Worm (Caenorhabditis elegans): ENCODE results near the gene str-88.

Gene str-88

DNA sequence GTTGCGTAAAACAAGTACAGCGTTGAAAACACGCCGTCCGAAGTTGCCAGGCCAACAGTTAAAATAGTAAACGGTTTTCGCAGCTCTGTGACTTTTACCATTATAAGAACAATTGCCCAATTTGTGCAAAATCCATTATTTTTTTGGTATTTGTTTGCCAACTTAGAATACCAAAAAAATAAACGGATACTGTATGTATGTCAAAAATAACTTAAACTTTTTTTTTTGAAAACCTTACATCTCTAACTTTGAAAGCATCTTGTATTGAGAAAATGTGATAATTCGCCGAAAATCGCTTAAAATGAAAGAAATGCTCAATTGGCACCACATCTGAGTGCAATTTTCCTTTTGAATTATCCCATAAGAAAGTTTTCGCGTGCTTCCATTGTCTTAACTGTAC is 15.1 kb upstream of the str-88 start, which contains the start of gene fbxa-199:
fbxa-199 (minus strand) TSS at position 101 of the 400 bp plus-strand sequence.
- no peak for TF ChIP-seq nhr-237 (tag; optimal IDR thresholded peaks at IDR 0.05)
- no peak for TF ChIP-seq lin-13 (tag; optimal IDR thresholded peaks at IDR 0.05)
- no peak for TF ChIP-seq lsy-2 (tag; optimal IDR thresholded peaks at IDR 0.05)
- no peak for TF ChIP-seq cnd-1 (tag; optimal IDR thresholded peaks at IDR 0.05)
- TF ChIP-seq snpc-4 (tag; optimal IDR thresholded peaks at IDR 0.05): no peak
- TF ChIP-seq mep-1 (tag; optimal IDR thresholded peaks at IDR 0.05): no peak
- TF ChIP-seq sem-2 (GFP tag; optimal IDR thresholded peaks at IDR 0.05): no peak
- TF ChIP-seq elt-1 (tag; optimal IDR thresholded peaks at IDR 0.05; ENCODE audit: borderline replicate concordance, insufficient read depth): no peak

DNA sequence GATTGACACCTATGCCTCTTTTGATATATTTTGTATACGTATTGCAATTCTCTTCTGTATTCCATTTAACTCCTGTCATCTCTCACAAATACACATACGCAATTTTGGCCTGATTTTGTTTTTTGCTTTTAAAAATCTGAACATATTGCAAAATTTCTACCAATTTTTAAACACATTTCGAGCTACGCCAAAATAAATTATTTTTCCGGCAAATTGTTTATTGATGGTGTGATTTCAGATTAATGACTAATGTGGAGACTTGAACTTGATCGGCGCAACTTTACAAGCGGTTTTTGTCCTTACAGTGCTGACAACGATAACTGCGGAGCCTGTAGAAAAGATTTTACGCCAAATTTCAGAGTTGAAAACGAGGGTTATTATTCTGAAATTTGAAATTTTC is 13.5 kb upstream of the str-88 start:
- TF ChIP-seq ztf-11 (tag; optimal IDR thresholded peaks at IDR 0.05) (no peak), unc-120 (tag; optimal IDR thresholded peaks at IDR 0.05; ENCODE audit: poor library complexity, severe bottlenecking) (no peak), nhr-28 (tag; optimal IDR thresholded peaks at IDR 0.05) (no peak), nhr-237 (tag; optimal IDR thresholded peaks at IDR 0.05) (no peak), sem-2 (GFP tag; optimal IDR thresholded peaks at IDR 0.05) (no peak), blmp-1 (tag; optimal IDR thresholded peaks at IDR 0.05) (no peak), flh-1 (GFP tag; optimal IDR thresholded peaks at IDR 0.05) (no peak), M03D4.4 (tag; optimal IDR thresholded peaks at IDR 0.05) (no peak), mls-2 (tag; optimal IDR thresholded peaks at IDR 0.05) (no peak)

DNA sequence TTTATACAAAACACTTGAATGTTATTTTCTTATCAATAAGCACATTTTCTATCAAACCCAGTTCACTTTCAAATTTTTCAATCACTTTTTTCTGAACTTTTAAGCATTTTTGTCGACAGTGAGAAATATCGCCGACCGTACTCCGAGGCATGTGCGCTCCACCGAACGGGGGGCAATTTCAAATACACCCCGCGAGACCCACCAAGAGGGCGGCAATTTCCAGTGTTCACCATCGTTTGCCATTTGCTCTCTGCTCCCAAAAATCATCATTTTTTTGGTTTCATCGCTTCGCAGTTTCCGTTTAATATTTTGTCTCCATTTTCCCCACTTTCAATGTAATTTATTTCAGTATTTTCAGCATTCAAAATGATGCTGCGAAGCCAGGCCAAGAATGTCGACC is 11.7 kb upstream of the str-88 start, which contains the start of gene cyb-3:
cyb-3 (plus strand) TSS at position 350 of the 400 bp plus-strand sequence.
- peak; percentile 57 for TF ChIP-seq lsy-2 (tag; optimal IDR thresholded peaks at IDR 0.05)
- no peak for TF ChIP-seq nhr-12 (tag; optimal IDR thresholded peaks at IDR 0.05)

DNA sequence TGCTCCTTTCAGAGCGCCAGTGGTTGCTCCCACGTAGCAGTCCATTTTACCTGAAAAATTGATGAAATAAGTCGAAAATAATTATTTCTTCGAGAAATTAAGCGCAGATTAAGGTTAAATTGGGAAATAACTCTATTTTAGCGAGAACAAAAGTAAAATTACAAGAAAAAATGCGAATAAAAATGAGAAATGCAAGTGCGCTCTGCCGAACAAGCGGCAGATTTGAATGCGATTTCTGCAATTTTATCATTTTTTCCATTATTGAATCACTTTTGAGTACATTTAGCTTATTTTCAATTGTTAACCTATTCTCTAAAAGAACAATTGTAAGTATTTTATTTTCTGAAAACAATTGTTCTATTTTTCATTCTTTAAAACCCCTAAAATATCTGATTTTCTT is 11.3 kb upstream of the str-88 start, which contains the start of gene T06E6.1:
T06E6.1 (minus strand) TSS at position 56 of the 400 bp plus-strand sequence.
- no peak for TF ChIP-seq ztf-11 (tag; optimal IDR thresholded peaks at IDR 0.05)
- no peak for TF ChIP-seq ham-2 (GFP tag; optimal IDR thresholded peaks at IDR 0.05)
- TF ChIP-seq ceh-39 (tag; optimal IDR thresholded peaks at IDR 0.05): no peak
- TF ChIP-seq pha-4 (tag; optimal IDR thresholded peaks at IDR 0.05): no peak
- no peak for TF ChIP-seq elt-3 (tag; optimal IDR thresholded peaks at IDR 0.05)
- TF ChIP-seq ceh-83 (GFP tag; optimal IDR thresholded peaks at IDR 0.05): no peak
- no peak for TF ChIP-seq unc-39 (tag; optimal IDR thresholded peaks at IDR 0.05)
- TF ChIP-seq lsy-2 (tag; optimal IDR thresholded peaks at IDR 0.05): no peak
- no peak for TF ChIP-seq cnd-1 (tag; optimal IDR thresholded peaks at IDR 0.05)
- TF ChIP-seq unc-120 (tag; optimal IDR thresholded peaks at IDR 0.05; ENCODE audit: poor library complexity, severe bottlenecking): no peak

DNA sequence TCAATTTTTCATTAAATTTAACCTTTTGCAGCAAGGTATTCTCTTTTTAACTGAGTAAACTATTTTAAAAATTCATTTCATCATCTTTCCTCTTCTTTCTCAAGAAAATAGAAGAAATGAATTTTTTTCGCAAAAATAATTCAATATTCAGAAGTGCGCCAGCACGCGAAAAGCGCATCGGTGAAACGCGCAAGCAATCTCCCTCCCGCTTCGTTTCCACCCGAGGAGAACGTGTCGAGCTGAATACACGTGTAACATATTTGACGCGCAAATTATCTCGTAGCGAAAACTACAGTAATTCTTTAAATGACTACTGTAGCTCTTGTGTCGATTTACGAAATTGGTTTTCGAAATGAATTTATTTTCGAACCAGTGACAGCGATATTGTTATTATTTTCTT is 8.4 kb upstream of the str-88 start:
- TF ChIP-seq hlh-1 (tag; optimal IDR thresholded peaks at IDR 0.05) (no peak), pha-4 (tag; optimal IDR thresholded peaks at IDR 0.05) (no peak), nhr-12 (tag; optimal IDR thresholded peaks at IDR 0.05) (no peak), elt-3 (tag; optimal IDR thresholded peaks at IDR 0.05) (no peak), blmp-1 (tag; optimal IDR thresholded peaks at IDR 0.05) (no peak), zip-8 (tag; optimal IDR thresholded peaks at IDR 0.05) (no peak), nhr-28 (tag; optimal IDR thresholded peaks at IDR 0.05) (no peak), elt-1 (tag; optimal IDR thresholded peaks at IDR 0.05; ENCODE audit: borderline replicate concordance, insufficient read depth) (no peak), ztf-11 (tag; optimal IDR thresholded peaks at IDR 0.05) (no peak), mls-2 (tag; optimal IDR thresholded peaks at IDR 0.05) (no peak), snpc-4 (tag; optimal IDR thresholded peaks at IDR 0.05) (no peak), drap-1 (GFP tag; optimal IDR thresholded peaks at IDR 0.05) (no peak), sem-2 (GFP tag; optimal IDR thresholded peaks at IDR 0.05) (no peak), cnd-1 (tag; optimal IDR thresholded peaks at IDR 0.05) (no peak)

DNA sequence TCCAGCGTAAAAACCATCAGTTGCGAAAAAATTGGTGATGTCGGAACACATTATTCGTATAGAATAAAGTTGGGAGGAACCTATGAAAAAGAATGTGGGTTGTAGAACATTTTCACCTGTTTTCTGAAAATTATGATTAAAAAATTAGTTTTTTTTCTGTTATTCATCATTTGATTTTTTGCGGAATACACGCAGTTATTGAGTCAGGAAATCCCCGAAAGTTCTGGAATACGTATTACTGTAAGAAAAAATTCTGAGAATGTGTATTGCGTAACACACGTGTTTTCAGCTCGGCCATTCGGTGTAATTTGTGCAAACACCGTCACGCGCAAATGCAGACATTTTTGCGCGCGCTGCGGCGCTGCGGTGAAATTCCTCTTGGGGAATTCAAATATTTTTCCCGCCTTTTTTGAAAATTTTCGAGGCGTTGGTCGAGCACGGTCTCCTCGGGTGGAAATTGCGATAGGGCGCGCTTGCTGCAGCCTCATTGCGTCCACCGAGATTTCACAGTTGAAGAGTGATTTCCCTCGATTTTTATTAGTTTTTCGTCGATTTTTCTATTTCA is 5.3 kb upstream of the str-88 start, which contains the start of gene srh-170:
srh-170 (minus strand) TSS at position 51 of the 565 bp plus-strand sequence.
- TF ChIP-seq nhr-2 (tag; optimal IDR thresholded peaks at IDR 0.05) (no peak), zip-8 (tag; optimal IDR thresholded peaks at IDR 0.05) (peak; percentile 19)

DNA sequence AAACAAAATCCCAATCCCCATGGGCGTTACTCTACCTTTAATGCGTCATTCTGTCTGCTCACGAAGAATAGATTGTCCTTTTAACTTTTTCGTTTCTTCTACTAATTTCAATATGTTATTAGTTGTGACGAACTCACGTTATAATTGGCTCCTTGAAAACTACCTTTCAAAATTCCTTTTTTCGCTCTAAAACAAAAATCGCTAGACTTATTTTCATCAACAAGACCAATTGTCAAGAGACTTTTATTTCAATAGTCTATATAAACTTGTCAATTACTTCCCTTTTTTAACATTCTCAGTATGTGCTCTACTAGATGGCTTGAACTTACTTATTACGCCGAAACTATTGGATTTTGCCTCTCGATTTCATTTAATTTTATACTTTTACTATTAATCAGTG is 1.1 kb upstream of the str-88 start, which contains the start of gene str-102:
str-102 (plus strand) TSS at position 301 of the 400 bp plus-strand sequence.
- TF ChIP-seq ceh-43 (GFP tag; optimal IDR thresholded peaks at IDR 0.05) (no peak), ceh-83 (GFP tag; optimal IDR thresholded peaks at IDR 0.05) (no peak), lin-13 (tag; optimal IDR thresholded peaks at IDR 0.05) (no peak), M03D4.4 (tag; optimal IDR thresholded peaks at IDR 0.05) (no peak), unc-120 (tag; optimal IDR thresholded peaks at IDR 0.05; ENCODE audit: poor library complexity, severe bottlenecking) (no peak), nhr-76 (tag; optimal IDR thresholded peaks at IDR 0.05) (no peak)

Measured in whole organism, mixed stage, embryonic.